Worm (Caenorhabditis elegans) whole organism, young adult: Measurements from ENCODE around the gene B0303.7.

Source experiments
- F10E7.11 ChIP-seq: sonication (generic microtip); optimal IDR thresholded peaks from 2 replicates; lab custom pipeline; 2017; ENCODE audit warnings: mild to moderate bottlenecking, missing genetic modification characterization, moderate library complexity, missing compliant biosample characterization
- F22D6.2 ChIP-seq: sonication (generic microtip); optimal IDR thresholded peaks from 2 replicates; lab custom pipeline; 2016; ENCODE audit warnings: mild to moderate bottlenecking, missing genetic modification characterization, missing compliant biosample characterization
- F33H1.4 ChIP-seq: fragments of 200-800 bp; sonication (Bioruptor generic); IDR thresholded peaks from 2 replicates; pipeline ENCODE4 v1.3.6; 2022; ENCODE audit warnings: missing genetic modification reagents, missing genetic modification characterization, missing compliant biosample characterization
- F55B11.4 ChIP-seq: sonication (generic microtip); optimal IDR thresholded peaks from 2 replicates; lab custom pipeline; 2016; ENCODE audit warnings: missing compliant biosample characterization, missing genetic modification characterization, borderline replicate concordance; ENCODE audit not compliant: insufficient read depth
- K12H6.12 ChIP-seq: fragments of 200-800 bp; sonication (Bioruptor generic); optimal IDR thresholded peaks from 2 replicates; lab custom pipeline; 2018; ENCODE audit warnings: mild to moderate bottlenecking, missing genetic modification characterization, missing compliant biosample characterization
- T26A5.8 ChIP-seq: sonication (generic microtip); optimal IDR thresholded peaks from 2 replicates; lab custom pipeline; 2016; ENCODE audit warnings: missing genetic modification characterization, missing compliant biosample characterization
- Y53F4B.3 ChIP-seq: fragments of 200-800 bp; sonication (Bioruptor generic); IDR thresholded peaks from 2 replicates; pipeline ENCODE4 v1.3.6; 2022; ENCODE audit warnings: missing genetic modification reagents, missing genetic modification characterization, missing compliant biosample characterization
- Y67H2A.10 ChIP-seq: fragments of 200-800 bp; sonication (Bioruptor generic); conservative IDR thresholded peaks from 2 replicates; pipeline ENCODE4 v1.3.6; 2022; ENCODE audit warnings: missing genetic modification reagents, missing genetic modification characterization, missing compliant biosample characterization
- Y95B8A.8 ChIP-seq: fragments of 200-800 bp; sonication (Bioruptor generic); IDR thresholded peaks from 2 replicates; pipeline ENCODE4 v1.3.6; 2022; ENCODE audit warnings: missing genetic modification reagents, missing genetic modification characterization, missing compliant biosample characterization
- ZK185.1 ChIP-seq: sonication (generic microtip); optimal IDR thresholded peaks from 2 replicates; lab custom pipeline; 2016; ENCODE audit warnings: mild to moderate bottlenecking, missing genetic modification characterization, missing compliant biosample characterization; ENCODE audit not compliant: poor library complexity, severe bottlenecking
- aptf-2 ChIP-seq: fragments of 200-800 bp; sonication (Bioruptor generic); conservative IDR thresholded peaks from 2 replicates; pipeline ENCODE4 v1.3.6; 2022; ENCODE audit warnings: missing genetic modification reagents, missing genetic modification characterization, missing compliant biosample characterization
- attf-5 ChIP-seq: fragments of 200-800 bp; sonication (Bioruptor generic); optimal IDR thresholded peaks from 2 replicates; lab custom pipeline; 2018; ENCODE audit warnings: mild to moderate bottlenecking, missing genetic modification characterization, missing compliant biosample characterization
- bed-1 ChIP-seq: fragments of 200-800 bp; sonication (Bioruptor generic); IDR thresholded peaks from 2 replicates; pipeline ENCODE4 v1.3.6; 2022; ENCODE audit warnings: missing genetic modification reagents, missing genetic modification characterization, missing compliant biosample characterization
- cebp-1 ChIP-seq, 2 experiments: fragments of 200-800 bp in 1 of 2; sonication (Bioruptor generic) in 1 of 2; sonication (generic microtip) in 1 of 2; IDR thresholded peaks in 1 of 2; optimal IDR thresholded peaks in 1 of 2; 2 replicates each; pipeline versions ENCODE4 v1.3.6 to Lab custom; 2017 to 2022; ENCODE audit warnings: missing compliant biosample characterization in 2 of 2, missing genetic modification characterization in 2 of 2, mild to moderate bottlenecking in 1 of 2, missing genetic modification reagents in 1 of 2, moderate library complexity in 1 of 2
- cebp-2 ChIP-seq: fragments of 200-800 bp; sonication (Bioruptor generic); IDR thresholded peaks from 2 replicates; pipeline ENCODE4 v1.3.6; 2022; ENCODE audit warnings: missing genetic modification characterization, missing compliant biosample characterization
- ceh-100 ChIP-seq: fragments of 200-800 bp; sonication (Bioruptor generic); IDR thresholded peaks from 2 replicates; pipeline ENCODE4 v1.3.6; 2022; ENCODE audit warnings: missing genetic modification reagents, missing genetic modification characterization, missing compliant biosample characterization
- ceh-58 ChIP-seq: fragments of 200-800 bp; sonication (Bioruptor generic); IDR thresholded peaks from 2 replicates; pipeline ENCODE4 v1.3.6; 2022; ENCODE audit warnings: missing genetic modification characterization, missing compliant biosample characterization
- die-1 ChIP-seq: sonication (generic microtip); optimal IDR thresholded peaks from 2 replicates; lab custom pipeline; 2016; ENCODE audit warnings: missing genotype, mild to moderate bottlenecking, missing genetic modification characterization, missing compliant biosample characterization
- efl-1 ChIP-seq: fragments of 150-350 bp; optimal IDR thresholded peaks from 2 replicates; lab custom pipeline; 2014; ENCODE audit warnings: missing biosample characterization, missing genetic modification reagents, missing genetic modification characterization
- egrh-3 ChIP-seq: fragments of 200-800 bp; sonication (Bioruptor generic); IDR thresholded peaks from 2 replicates; pipeline ENCODE4 v1.3.6; 2022; ENCODE audit warnings: missing genetic modification reagents, missing genetic modification characterization, missing compliant biosample characterization
- ets-4 ChIP-seq: fragments of 200-800 bp; sonication (Bioruptor generic); optimal IDR thresholded peaks from 2 replicates; lab custom pipeline; 2018; ENCODE audit warnings: mild to moderate bottlenecking, missing genetic modification characterization, missing compliant biosample characterization
- fkh-3 ChIP-seq: sonication (generic microtip); optimal IDR thresholded peaks from 2 replicates; lab custom pipeline; 2016; ENCODE audit warnings: mild to moderate bottlenecking, missing genetic modification characterization, missing compliant biosample characterization
- him-1 ChIP-seq: sonication (generic microtip); optimal IDR thresholded peaks from 2 replicates; lab custom pipeline; 2016; ENCODE audit warnings: missing genotype, missing genetic modification reagents, missing genetic modification characterization, missing compliant biosample characterization
- hmg-1.2 ChIP-seq: fragments of 200-800 bp; sonication (Bioruptor generic); IDR thresholded peaks from 2 replicates; pipeline ENCODE4 v1.3.6; 2022; ENCODE audit warnings: missing genetic modification reagents, missing genetic modification characterization, missing compliant biosample characterization
- let-526 ChIP-seq: fragments of 200-800 bp; sonication (Bioruptor generic); IDR thresholded peaks from 2 replicates; pipeline ENCODE4 v1.3.6; 2022; ENCODE audit warnings: missing genetic modification reagents, missing genetic modification characterization, missing compliant biosample characterization
- mxl-1 ChIP-seq: sonication (generic microtip); optimal IDR thresholded peaks from 2 replicates; lab custom pipeline; 2016; ENCODE audit warnings: missing genetic modification characterization, missing compliant biosample characterization
- nfya-1 ChIP-seq: sonication (generic microtip); optimal IDR thresholded peaks from 2 replicates; lab custom pipeline; 2017; ENCODE audit warnings: antibody characterized with exemption, missing compliant biosample characterization, missing genetic modification characterization, borderline replicate concordance; ENCODE audit not compliant: insufficient read depth
- nhr-120 ChIP-seq: fragments of 200-800 bp; sonication (Bioruptor generic); IDR thresholded peaks from 2 replicates; pipeline ENCODE4 v1.3.6; 2022; ENCODE audit warnings: missing genetic modification characterization, missing compliant biosample characterization
- nhr-179 ChIP-seq: sonication (generic microtip); optimal IDR thresholded peaks from 2 replicates; lab custom pipeline; 2016; ENCODE audit warnings: mild to moderate bottlenecking, missing genetic modification characterization, missing compliant biosample characterization
- nhr-80 ChIP-seq: sonication (generic microtip); optimal IDR thresholded peaks from 2 replicates; lab custom pipeline; 2016; ENCODE audit warnings: missing genetic modification characterization, missing compliant biosample characterization
- rcor-1 ChIP-seq: fragments of 200-800 bp; sonication (Bioruptor generic); IDR thresholded peaks from 2 replicates; pipeline ENCODE4 v1.3.6; 2022; ENCODE audit warnings: missing genetic modification reagents, missing genetic modification characterization, missing compliant biosample characterization
- sea-2 ChIP-seq: fragments of 200-800 bp; sonication (Bioruptor generic); IDR thresholded peaks from 2 replicates; pipeline ENCODE4 v1.3.6; 2022; ENCODE audit warnings: missing genetic modification characterization, missing compliant biosample characterization
- snpc-1.3 ChIP-seq: sonication (generic microtip); optimal IDR thresholded peaks from 2 replicates; lab custom pipeline; 2017; ENCODE audit warnings: missing genetic modification characterization, mild to moderate bottlenecking, missing compliant biosample characterization, antibody characterized with exemption, moderate library complexity, missing genotype, missing genetic modification reagents; ENCODE audit not compliant: insufficient read depth
- somi-1 ChIP-seq: fragments of 200-800 bp; sonication (Bioruptor generic); optimal IDR thresholded peaks from 2 replicates; lab custom pipeline; 2018; ENCODE audit warnings: mild to moderate bottlenecking, missing genetic modification characterization, missing compliant biosample characterization
- sptf-2 ChIP-seq: fragments of 200-800 bp; sonication (Bioruptor generic); optimal IDR thresholded peaks from 2 replicates; lab custom pipeline; 2018; ENCODE audit warnings: mild to moderate bottlenecking, missing genetic modification characterization, missing compliant biosample characterization
- unc-62 ChIP-seq: fragments of 150-350 bp; optimal IDR thresholded peaks from 2 replicates; lab custom pipeline; 2014; ENCODE audit warnings: missing biosample characterization, missing genetic modification reagents, missing genetic modification characterization
- xnd-1 ChIP-seq: sonication (generic microtip); optimal IDR thresholded peaks from 2 replicates; lab custom pipeline; 2016; ENCODE audit warnings: missing genotype, missing genetic modification reagents, missing genetic modification characterization, missing compliant biosample characterization
- ztf-22 ChIP-seq: fragments of 200-800 bp; sonication (Bioruptor generic); optimal IDR thresholded peaks from 2 replicates; lab custom pipeline; 2018; ENCODE audit warnings: mild to moderate bottlenecking, missing genetic modification characterization, moderate library complexity, missing compliant biosample characterization
- ztf-26 ChIP-seq: sonication (generic microtip); optimal IDR thresholded peaks from 2 replicates; lab custom pipeline; 2017; ENCODE audit warnings: missing genetic modification characterization, missing compliant biosample characterization
- ztf-28 ChIP-seq: fragments of 200-800 bp; sonication (Bioruptor generic); IDR thresholded peaks from 2 replicates; pipeline ENCODE4 v1.3.6; 2022; ENCODE audit warnings: missing genetic modification reagents, missing genetic modification characterization, missing compliant biosample characterization

Gene B0303.7

DNA sequence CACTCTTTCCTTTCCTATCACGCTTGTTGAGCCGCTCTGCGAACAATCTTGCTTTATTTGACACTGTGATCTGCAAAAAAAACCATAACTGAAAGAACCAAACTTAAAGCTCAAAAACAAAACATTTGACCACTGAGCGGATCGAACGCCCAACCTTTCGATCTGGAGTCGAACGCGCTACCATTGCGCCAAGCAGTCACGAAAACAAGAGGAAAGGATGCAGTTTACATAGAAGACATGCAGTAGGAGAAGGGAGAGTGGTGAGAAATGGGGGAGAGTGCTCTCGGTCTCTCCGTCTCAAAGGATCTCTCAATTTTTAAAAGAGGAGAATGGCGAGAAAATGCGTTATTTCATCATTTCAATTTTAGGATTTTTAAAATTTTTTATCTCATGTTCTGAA lies 15.1 kb upstream of the B0303.7 start (continued):
- TF ChIP-seq ceh-100 (GFP tag; lab: Robert Waterston, UW) = peak; percentile 55
- peak; percentile 74 for TF ChIP-seq ztf-26 (tag; lab: Kevin White, UChicago)
- TF ChIP-seq bed-1 (GFP tag; lab: Robert Waterston, UW) = no peak
- TF ChIP-seq die-1 = peak; percentile 92
- TF ChIP-seq efl-1 (GFP tag; lab: Kevin White, UChicago) = peak; percentile 39
- TF ChIP-seq K12H6.12 (tag; lab: Kevin White, UChicago) = peak; percentile 63
- peak; percentile 12 for TF ChIP-seq xnd-1 (tag; lab: Kevin White, UChicago)
- no peak for TF ChIP-seq Y67H2A.10
- TF ChIP-seq him-1 (tag; lab: Kevin White, UChicago) = no peak
- no peak for TF ChIP-seq cebp-2 (GFP tag; lab: Robert Waterston, UW)
- TF ChIP-seq nfya-1 (tag; lab: Kevin White, UChicago) = no peak
- TF ChIP-seq sptf-2 (GFP tag; lab: Kevin White, UChicago) = peak; percentile 52
- TF ChIP-seq T26A5.8 (tag; lab: Kevin White, UChicago) = no peak
- TF ChIP-seq let-526 (GFP tag; lab: Robert Waterston, UW) = peak; percentile 78
- TF ChIP-seq F10E7.11 (tag; lab: Kevin White, UChicago) = peak; percentile 69
- TF ChIP-seq egrh-3 (GFP tag; lab: Robert Waterston, UW) = 0 out of 2 replicates have a peak, but pooled peaks have one; percentile 19
- no peak for TF ChIP-seq ztf-28 (GFP tag; lab: Robert Waterston, UW)
- peak; percentile 34 for TF ChIP-seq nhr-80 (tag; lab: Kevin White, UChicago)
- TF ChIP-seq nhr-179 (tag; lab: Kevin White, UChicago) = no peak
- no peak for TF ChIP-seq cebp-1 (GFP tag; IDR thresholded peaks at IDR 0.05; lab: Robert Waterston, UW)
- peak; percentile 84 for TF ChIP-seq cebp-1 (tag; optimal IDR thresholded peaks at IDR 0.05; lab: Kevin White, UChicago)
- TF ChIP-seq F55B11.4 (tag; lab: Kevin White, UChicago) = no peak
- peak; percentile 72 for TF ChIP-seq snpc-1.3 (tag; lab: Kevin White, UChicago)
- TF ChIP-seq somi-1 (GFP tag; lab: Kevin White, UChicago) = peak; percentile 54
- TF ChIP-seq Y53F4B.3 (GFP tag; lab: Robert Waterston, UW) = no peak
- peak; percentile 81 for TF ChIP-seq attf-5 (GFP tag; lab: Kevin White, UChicago)
- TF ChIP-seq nhr-120 (GFP tag; lab: Robert Waterston, UW) = no peak
- 0 out of 2 replicates have a peak, but pooled peaks have one; percentile 48 for TF ChIP-seq sea-2 (GFP tag; lab: Robert Waterston, UW)
- TF ChIP-seq aptf-2 = no peak
- peak; percentile 45 for TF ChIP-seq F22D6.2 (tag; lab: Kevin White, UChicago)
- peak; percentile 60; the same call in 1 of the 2 replicates for TF ChIP-seq rcor-1
- TF ChIP-seq fkh-3 = no peak
- no peak for TF ChIP-seq ztf-22 (GFP tag; lab: Kevin White, UChicago)
- no peak for TF ChIP-seq unc-62
- TF ChIP-seq ceh-58 = no peak
- TF ChIP-seq ZK185.1 (tag; lab: Kevin White, UChicago) = peak; percentile 93
- TF ChIP-seq hmg-1.2 = peak; percentile 80
- no peak for TF ChIP-seq ets-4 (GFP tag; lab: Kevin White, UChicago)
- peak; percentile 91 for TF ChIP-seq mxl-1 (tag; lab: Kevin White, UChicago)
- peak; percentile 38; the same call in 1 of the 2 replicates for TF ChIP-seq F33H1.4
- 0 out of 2 replicates have a peak, but pooled peaks have one; percentile 46 for TF ChIP-seq Y95B8A.8
